Worm (Caenorhabditis elegans) whole organism, young adult: Measurements from ENCODE around the gene F55E10.1.

Experiments
- F57A8.1 ChIP-seq: fragments of 200-800 bp; sonication (Bioruptor generic); optimal IDR thresholded peaks from 2 replicates; lab custom pipeline; 2018; ENCODE audit warnings: mild to moderate bottlenecking, missing genetic modification characterization, moderate library complexity, missing compliant biosample characterization
- ama-1 ChIP-seq, 3 experiments: fragments of 150-350 bp in 1 of 3; sonication (generic microtip) in 2 of 3; optimal IDR thresholded peaks; 2 replicates each; lab custom pipeline; 2014 to 2018; ENCODE audit warnings: missing biosample characterization in 2 of 3, missing genetic modification characterization in 2 of 3, missing genetic modification reagents in 2 of 3
- cebp-1 ChIP-seq, 2 experiments: fragments of 200-800 bp in 1 of 2; sonication (Bioruptor generic) in 1 of 2; sonication (generic microtip) in 1 of 2; IDR thresholded peaks in 1 of 2; optimal IDR thresholded peaks in 1 of 2; 2 replicates each; pipeline versions ENCODE4 v1.3.6 to Lab custom; 2017 to 2022; ENCODE audit warnings: missing compliant biosample characterization in 2 of 2, missing genetic modification characterization in 2 of 2, mild to moderate bottlenecking in 1 of 2, missing genetic modification reagents in 1 of 2, moderate library complexity in 1 of 2
- ceh-58 ChIP-seq: fragments of 200-800 bp; sonication (Bioruptor generic); IDR thresholded peaks from 2 replicates; pipeline ENCODE4 v1.3.6; 2022; ENCODE audit warnings: missing genetic modification characterization, missing compliant biosample characterization
- dox-1 ChIP-seq: fragments of 200-800 bp; sonication (Bioruptor generic); IDR thresholded peaks from 2 replicates; pipeline ENCODE4 v1.3.6; 2022; ENCODE audit warnings: missing genetic modification reagents, missing genetic modification characterization, missing compliant biosample characterization
- ets-4 ChIP-seq: fragments of 200-800 bp; sonication (Bioruptor generic); optimal IDR thresholded peaks from 2 replicates; lab custom pipeline; 2018; ENCODE audit warnings: mild to moderate bottlenecking, missing genetic modification characterization, missing compliant biosample characterization
- let-526 ChIP-seq: fragments of 200-800 bp; sonication (Bioruptor generic); IDR thresholded peaks from 2 replicates; pipeline ENCODE4 v1.3.6; 2022; ENCODE audit warnings: missing genetic modification reagents, missing genetic modification characterization, missing compliant biosample characterization
- lin-26 ChIP-seq: fragments of 200-800 bp; sonication (Bioruptor generic); IDR thresholded peaks from 2 replicates; pipeline ENCODE4 v1.3.6; 2022; ENCODE audit warnings: missing genetic modification reagents, missing genetic modification characterization, missing compliant biosample characterization
- lin-35 ChIP-seq, 3 experiments: fragments of 150-350 bp in 2 of 3; sonication (generic microtip) in 1 of 3; optimal IDR thresholded peaks; 2 replicates each; lab custom pipeline; 2014 to 2018; ENCODE audit warnings: missing biosample characterization in 3 of 3, missing genetic modification characterization in 3 of 3, missing genetic modification reagents in 3 of 3
- pha-4 ChIP-seq: fragments of 150-350 bp; sonication (generic microtip); optimal IDR thresholded peaks from 2 replicates; lab custom pipeline; 2014; ENCODE audit warnings: missing biosample characterization, missing genetic modification reagents, missing genetic modification characterization
- rcor-1 ChIP-seq: fragments of 200-800 bp; sonication (Bioruptor generic); IDR thresholded peaks from 2 replicates; pipeline ENCODE4 v1.3.6; 2022; ENCODE audit warnings: missing genetic modification reagents, missing genetic modification characterization, missing compliant biosample characterization
- sdz-38 ChIP-seq: sonication (generic microtip); optimal IDR thresholded peaks from 2 replicates; lab custom pipeline; 2016; ENCODE audit warnings: missing genotype, missing genetic modification characterization, missing compliant biosample characterization

- no peak for TF ChIP-seq lin-26 (GFP tag; lab: Robert Waterston, UW)
- no peak for TF ChIP-seq let-526 (GFP tag; lab: Robert Waterston, UW)
- TF ChIP-seq dox-1 (GFP tag; lab: Robert Waterston, UW): no peak
- no peak for TF ChIP-seq ceh-58
- no peak for TF ChIP-seq cebp-1 (GFP tag; IDR thresholded peaks at IDR 0.05; lab: Robert Waterston, UW)
- TF ChIP-seq cebp-1 (tag; optimal IDR thresholded peaks at IDR 0.05; lab: Kevin White, UChicago): no peak
- TF ChIP-seq sdz-38: no peak
- TF ChIP-seq ama-1 (optimal IDR thresholded peaks at IDR 0.05; lab: Kevin White, UChicago): no peak
- no peak for TF ChIP-seq ama-1 (GFP tag; optimal IDR thresholded peaks at IDR 0.05; lab: Kevin White, UChicago)
- no peak for TF ChIP-seq F57A8.1 (GFP tag; lab: Kevin White, UChicago)
- no peak for TF ChIP-seq lin-35 (GFP tag; optimal IDR thresholded peaks at IDR 0.05; lab: Kevin White, UChicago)
- TF ChIP-seq ets-4: no peak
- TF ChIP-seq pha-4: no peak
- TF ChIP-seq rcor-1: no peak
Measured at ce11 chrX:8308491-8308890, 33.3 kb upstream of the F55E10.1 start.
